Worm (Caenorhabditis elegans): ENCODE results near the gene Y41D4B.11.
"Not testable (repeated sequence)": the region's sequence is repeated elsewhere in the genome, so short reads cannot be mapped to it uniquely, and the experiment has no call there.

Y41D4B.11 gene

DNA sequence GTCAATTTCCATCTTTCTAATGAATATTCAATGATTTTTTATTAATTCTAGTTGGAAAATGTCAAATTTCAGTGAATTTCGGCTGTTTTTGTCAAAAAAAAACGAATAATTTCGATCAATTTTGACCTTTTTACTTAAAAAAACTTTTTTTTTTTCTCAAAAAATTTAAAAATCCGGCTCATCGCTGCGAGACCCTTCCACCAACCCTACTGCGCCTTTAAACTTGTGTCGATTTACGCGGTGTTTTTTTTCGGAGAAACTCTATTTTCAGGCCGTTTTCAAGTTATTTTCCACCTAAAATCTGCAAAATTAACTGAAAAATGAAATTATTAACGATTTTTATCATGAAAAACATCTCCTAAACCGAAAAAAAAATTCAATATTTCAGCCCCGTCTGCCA is 4.7 kb upstream of the Y41D4B.11 start:
- TF ChIP-seq F49E8.2 (tag; optimal IDR thresholded peaks at IDR 0.05; ENCODE audit: insufficient read depth) (no peak), F33H1.4 (GFP tag; IDR thresholded peaks at IDR 0.05) (peak; percentile 67)

DNA sequence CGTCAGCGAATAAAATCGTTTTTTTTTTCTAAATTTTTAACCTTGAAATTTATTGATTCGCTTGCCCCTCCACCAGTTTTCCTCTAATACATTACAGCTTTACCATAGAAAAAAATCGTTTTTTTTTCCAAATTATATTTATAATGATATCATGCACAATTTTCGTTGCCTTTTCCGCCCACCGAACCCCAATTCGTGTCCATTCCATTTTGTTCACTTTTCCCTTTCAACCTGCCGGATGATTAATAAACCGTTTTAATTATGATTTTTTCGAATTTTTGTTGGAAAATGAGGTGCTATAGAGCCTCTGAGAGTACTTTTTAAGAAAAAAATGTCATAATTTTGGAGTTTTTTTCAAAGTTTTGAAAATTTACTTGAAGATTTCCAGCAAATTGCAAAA is 4.2 kb upstream of the Y41D4B.11 start, which contains the start of gene set-23:
set-23 (plus strand) TSS at position 301 of the 400 bp plus-strand sequence.
- no peak for TF ChIP-seq attf-6 (GFP tag; IDR thresholded peaks at IDR 0.05)
- no peak for TF ChIP-seq die-1 (tag; optimal IDR thresholded peaks at IDR 0.05)
- TF ChIP-seq nfya-2 (GFP tag; IDR thresholded peaks at IDR 0.05), result no peak
- TF ChIP-seq T26A5.8 (tag; optimal IDR thresholded peaks at IDR 0.05), result no peak
- no peak for TF ChIP-seq ekl-4 (GFP tag; IDR thresholded peaks at IDR 0.05)
- TF ChIP-seq athp-1 (tag; optimal IDR thresholded peaks at IDR 0.05), result no peak
- no peak for TF ChIP-seq snpc-1.3 (tag; optimal IDR thresholded peaks at IDR 0.05; ENCODE audit: insufficient read depth)
- no peak for TF ChIP-seq ets-4 (GFP tag; optimal IDR thresholded peaks at IDR 0.05)
- no peak for TF ChIP-seq F10E7.11 (tag; optimal IDR thresholded peaks at IDR 0.05)
- no peak for TF ChIP-seq lin-35 (GFP tag; optimal IDR thresholded peaks at IDR 0.05)
- TF ChIP-seq nhr-179 (tag; optimal IDR thresholded peaks at IDR 0.05), result no peak
- no peak for TF ChIP-seq F37B4.10 (GFP tag; IDR thresholded peaks at IDR 0.05)
- TF ChIP-seq F49E8.2 (tag; optimal IDR thresholded peaks at IDR 0.05; ENCODE audit: insufficient read depth), result no peak
- TF ChIP-seq Y53G8AR.9 (GFP tag; conservative IDR thresholded peaks at IDR 0.05), result no peak
- no peak for TF ChIP-seq somi-1 (GFP tag; optimal IDR thresholded peaks at IDR 0.05)
- TF ChIP-seq ceh-79 (tag; optimal IDR thresholded peaks at IDR 0.05), result no peak
- TF ChIP-seq nfya-1 (tag; optimal IDR thresholded peaks at IDR 0.05; ENCODE audit: borderline replicate concordance, insufficient read depth), result no peak
- no peak for TF ChIP-seq mel-28 (tag; optimal IDR thresholded peaks at IDR 0.05; ENCODE audit: borderline replicate concordance)

DNA sequence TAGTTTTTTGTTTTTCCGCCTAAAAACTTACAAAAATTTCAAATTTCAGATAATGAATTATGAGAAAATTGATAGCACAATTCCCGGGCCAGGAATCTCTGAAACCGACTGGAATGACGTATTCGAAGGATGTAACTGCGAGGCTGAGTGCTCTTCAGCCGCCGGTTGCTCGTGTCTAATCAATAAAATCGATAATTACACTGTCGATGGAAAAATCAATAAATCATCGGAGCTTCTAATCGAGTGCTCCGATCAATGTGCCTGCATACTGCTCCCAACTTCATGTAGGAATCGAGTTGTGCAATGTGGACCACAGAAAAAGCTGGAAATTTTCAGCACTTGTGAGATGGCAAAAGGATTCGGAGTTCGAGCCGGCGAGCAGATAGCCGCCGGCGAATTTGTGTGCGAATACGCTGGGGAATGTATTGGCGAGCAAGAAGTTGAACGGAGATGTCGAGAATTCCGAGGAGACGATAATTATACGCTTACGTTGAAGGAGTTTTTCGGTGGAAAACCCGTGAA is 2.5 kb upstream of the Y41D4B.11 start:
- TF ChIP-seq dpff-1 (tag; optimal IDR thresholded peaks at IDR 0.05) (no peak), T07F8.4 (tag; optimal IDR thresholded peaks at IDR 0.05) (no peak), mcd-1 (GFP tag; IDR thresholded peaks at IDR 0.05) (no peak), tlf-1 (GFP tag; optimal IDR thresholded peaks at IDR 0.05) (no peak), lsl-1 (GFP tag; optimal IDR thresholded peaks at IDR 0.05) (no peak), gei-17 (GFP tag; optimal IDR thresholded peaks at IDR 0.05) (no peak), madf-3 (GFP tag; IDR thresholded peaks at IDR 0.05) (no peak), Y79H2A.3 (GFP tag; conservative IDR thresholded peaks at IDR 0.05) (no peak), ztf-25 (GFP tag; IDR thresholded peaks at IDR 0.05) (no peak), ceh-91 (GFP tag; IDR thresholded peaks at IDR 0.05) (no peak), rpc-1 (optimal IDR thresholded peaks at IDR 0.05) (no peak), rpc-1 (tag; optimal IDR thresholded peaks at IDR 0.05) (no peak), attf-6 (GFP tag; IDR thresholded peaks at IDR 0.05) (no peak), zim-3 (tag; optimal IDR thresholded peaks at IDR 0.05) (no peak), rcor-1 (GFP tag; IDR thresholded peaks at IDR 0.05) (no peak), snpc-3.4 (tag; optimal IDR thresholded peaks at IDR 0.05) (no peak), ztf-26 (tag; optimal IDR thresholded peaks at IDR 0.05) (no peak)

DNA sequence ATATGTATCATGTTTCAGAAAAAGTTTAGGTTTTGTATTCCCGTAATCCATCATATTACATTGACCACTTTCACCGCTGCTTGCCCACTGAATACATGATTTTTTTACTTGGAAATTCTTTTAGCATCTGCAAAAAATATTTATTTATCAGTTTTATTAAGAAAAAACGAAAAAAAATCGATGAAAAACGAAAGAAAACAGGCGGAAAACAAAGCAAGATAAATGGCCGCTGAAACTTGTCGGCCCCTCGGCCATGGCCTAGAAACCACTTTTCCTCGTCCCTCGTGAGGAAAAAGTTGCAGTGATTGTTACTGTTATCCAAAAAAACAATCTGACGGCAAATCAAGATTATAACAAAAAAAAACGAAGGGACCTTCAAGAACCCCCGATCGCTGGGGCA is 4.5 kb downstream of the Y41D4B.11 start, which contains the start of gene dsl-3:
dsl-3 (plus strand) TSS at position 301 of the 400 bp plus-strand sequence.
- TF ChIP-seq somi-1 (GFP tag; optimal IDR thresholded peaks at IDR 0.05); attf-3 (GFP tag; conservative IDR thresholded peaks at IDR 0.05); K11D2.4 (GFP tag; IDR thresholded peaks at IDR 0.05): not testable (repeated sequence)
